Fruit fly (Drosophila melanogaster): ENCODE measurements around the gene Shaw.

dm6 chr2L:3769718-3770461, 51.9 kb downstream of the Shaw start:
- TF ChIP-seq h (GFP tag; optimal IDR thresholded peaks at IDR 0.05) (peak; percentile 45), psq (GFP tag; optimal IDR thresholded peaks at IDR 0.05) (peak; percentile 77), rgr (GFP tag; optimal IDR thresholded peaks at IDR 0.05) (peak; percentile 52), Myc (optimal IDR thresholded peaks at IDR 0.05) (no peak), lola (GFP tag; optimal IDR thresholded peaks at IDR 0.05) (no peak), HLH106 (tag; optimal IDR thresholded peaks at IDR 0.05) (peak; percentile 65)

Measured in whole organism, wandering third instar larva.